Fruit fly (Drosophila melanogaster) whole organism: ENCODE results near the gene CG13309.

Experiments used
- CG8478 ChIP-seq: fragments of >200 bp; optimal IDR thresholded peaks from 2 replicates; lab custom pipeline; 2018; ENCODE audit warnings: inconsistent platforms
- Dll ChIP-seq: fragments of >200 bp; optimal IDR thresholded peaks from 2 replicates; lab custom pipeline; 2017
- EcR ChIP-seq, 2 experiments: fragments of >200 bp; optimal IDR thresholded peaks; 2 replicates each; lab custom pipeline; 2017; ENCODE audit warnings: missing biosample characterization in 2 of 2, missing genetic modification characterization in 2 of 2, missing genetic modification reagents in 2 of 2
- pan ChIP-seq: fragments of >200 bp; optimal IDR thresholded peaks from 2 replicates; lab custom pipeline; 2017
- psq ChIP-seq: fragments of >200 bp; optimal IDR thresholded peaks from 2 replicates; lab custom pipeline; 2017
- usp ChIP-seq: fragments of >200 bp; optimal IDR thresholded peaks from 2 replicates; lab custom pipeline; 2017; ENCODE audit warnings: missing biosample characterization, missing genetic modification characterization, mixed read lengths

Gene CG13309

dm6 chr3L:8829572-8829971 is 19.4 kb downstream of the CG13309 start:
- TF ChIP-seq EcR (GFP tag; optimal IDR thresholded peaks at IDR 0.05; lab: Kevin White, UChicago) (no peak), pan (lab: Kevin White, UChicago) (no peak), CG8478 (lab: Kevin White, UChicago) (no peak), psq (no peak), Dll (lab: Kevin White, UChicago) (no peak), usp (GFP tag; lab: Kevin White, UChicago) (no peak)

dm6 chr3L:8830017-8830702 is 20.0 kb downstream of the CG13309 start:
- TF ChIP-seq EcR (GFP tag; optimal IDR thresholded peaks at IDR 0.05; lab: Kevin White, UChicago), result no peak
- TF ChIP-seq CG8478 (lab: Kevin White, UChicago), result no peak
- no peak for TF ChIP-seq usp (GFP tag; lab: Kevin White, UChicago)
- no peak for TF ChIP-seq Dll (lab: Kevin White, UChicago)
- no peak for TF ChIP-seq psq
- TF ChIP-seq pan (lab: Kevin White, UChicago), result no peak

- TF ChIP-seq EcR (GFP tag; optimal IDR thresholded peaks at IDR 0.05; lab: Kevin White, UChicago) (no peak), Dll (lab: Kevin White, UChicago) (no peak), psq (no peak), usp (GFP tag; lab: Kevin White, UChicago) (no peak), pan (lab: Kevin White, UChicago) (no peak), CG8478 (lab: Kevin White, UChicago) (no peak)
Measured at dm6 chr3L:8830954-8831353, 20.8 kb downstream of the CG13309 start.

- TF ChIP-seq EcR (GFP tag; optimal IDR thresholded peaks at IDR 0.05; lab: Kevin White, UChicago) (no peak), pan (lab: Kevin White, UChicago) (no peak), usp (GFP tag; lab: Kevin White, UChicago) (no peak), Dll (lab: Kevin White, UChicago) (no peak), psq (no peak), CG8478 (lab: Kevin White, UChicago) (no peak)
Measured at dm6 chr3L:8832737-8833466, 22.7 kb downstream of the CG13309 start.

- TF ChIP-seq usp (GFP tag; lab: Kevin White, UChicago) (no peak), Dll (lab: Kevin White, UChicago) (no peak), CG8478 (lab: Kevin White, UChicago) (no peak), EcR (GFP tag; optimal IDR thresholded peaks at IDR 0.05; lab: Kevin White, UChicago) (no peak), pan (lab: Kevin White, UChicago) (no peak)
Measured at dm6 chr3L:8833467-8833802, 23.2 kb downstream of the CG13309 start.

dm6 chr3L:8834486-8834885 is 24.3 kb downstream of the CG13309 start:
- TF ChIP-seq Dll (lab: Kevin White, UChicago) (no peak), pan (lab: Kevin White, UChicago) (no peak), usp (GFP tag; lab: Kevin White, UChicago) (no peak), psq (no peak), CG8478 (lab: Kevin White, UChicago) (no peak), EcR (GFP tag; optimal IDR thresholded peaks at IDR 0.05; lab: Kevin White, UChicago) (no peak)

- TF ChIP-seq usp (GFP tag; lab: Kevin White, UChicago), result no peak
- no peak for TF ChIP-seq pan (lab: Kevin White, UChicago)
- TF ChIP-seq psq, result no peak
- no peak for TF ChIP-seq Dll (lab: Kevin White, UChicago)
- no peak for TF ChIP-seq EcR (GFP tag; optimal IDR thresholded peaks at IDR 0.05; lab: Kevin White, UChicago)
- no peak for TF ChIP-seq CG8478 (lab: Kevin White, UChicago)
Measured at dm6 chr3L:8834886-8835285, 24.7 kb downstream of the CG13309 start.

- TF ChIP-seq usp (GFP tag; lab: Kevin White, UChicago), result no peak
- no peak for TF ChIP-seq CG8478 (lab: Kevin White, UChicago)
- TF ChIP-seq psq, result no peak
- TF ChIP-seq pan (lab: Kevin White, UChicago), result no peak
- no peak for TF ChIP-seq EcR (GFP tag; optimal IDR thresholded peaks at IDR 0.05; lab: Kevin White, UChicago)
- TF ChIP-seq Dll (lab: Kevin White, UChicago), result no peak
Measured at dm6 chr3L:8835441-8835840, 25.2 kb downstream of the CG13309 start.

- TF ChIP-seq pan (lab: Kevin White, UChicago), result no peak
- no peak for TF ChIP-seq psq
- no peak for TF ChIP-seq EcR (GFP tag; optimal IDR thresholded peaks at IDR 0.05; lab: Kevin White, UChicago)
- no peak for TF ChIP-seq Dll (lab: Kevin White, UChicago)
- TF ChIP-seq usp (GFP tag; lab: Kevin White, UChicago), result no peak
- TF ChIP-seq CG8478 (lab: Kevin White, UChicago), result no peak
Measured at dm6 chr3L:8836162-8836561, 26.0 kb downstream of the CG13309 start, which contains the start of gene CG32026. Gene CG32026, plus strand, starts transcription at chr3L:8836462.

- TF ChIP-seq CG8478 (lab: Kevin White, UChicago), result no peak
- no peak for TF ChIP-seq Dll (lab: Kevin White, UChicago)
- peak in 1 of 2 experiments; percentile 83 for TF ChIP-seq EcR (GFP tag; optimal IDR thresholded peaks at IDR 0.05; lab: Kevin White, UChicago)
- TF ChIP-seq pan (lab: Kevin White, UChicago), result no peak
- no peak for TF ChIP-seq psq
- TF ChIP-seq usp (GFP tag; lab: Kevin White, UChicago), result no peak
Measured at dm6 chr3L:8839130-8839529, 28.9 kb downstream of the CG13309 start.

- peak; percentile 88 for TF ChIP-seq pan (lab: Kevin White, UChicago)
- TF ChIP-seq usp (GFP tag; lab: Kevin White, UChicago), result no peak
Measured at dm6 chr3L:8839563-8840425, 29.6 kb downstream of the CG13309 start.
